Fruit fly (Drosophila melanogaster) whole organism, wandering third instar larva: ENCODE results near the gene Jhbp1.

ENCODE experiments used
- Myc ChIP-seq: fragments of >200 bp; optimal IDR thresholded peaks from 2 replicates; lab custom pipeline; 2017
- dl ChIP-seq, 2 experiments: fragments of 175-275, 200-275 bp in 1 of 2; fragments of 200-275 bp in 1 of 2; sonication (Bioruptor generic); optimal IDR thresholded peaks; lab custom pipeline; 2018; ENCODE audit warnings: mild to moderate bottlenecking in 2 of 2, missing biosample characterization in 2 of 2, missing genetic modification characterization in 2 of 2, moderate library complexity in 2 of 2; ENCODE audit not compliant: partially characterized antibody in 2 of 2, insufficient read depth in 1 of 2
- ey ChIP-seq: fragments of 200-800 bp; sonication (Bioruptor generic); optimal IDR thresholded peaks from 2 replicates; lab custom pipeline; 2016; ENCODE audit warnings: missing biosample characterization, missing genetic modification characterization
- foxo ChIP-seq, 2 experiments: fragments of 200-800 bp; sonication (Bioruptor generic); optimal IDR thresholded peaks; 2 replicates in 1 of 2; 3 replicates in 1 of 2; lab custom pipeline; 2016 to 2017; ENCODE audit warnings: missing biosample characterization in 2 of 2, missing genetic modification characterization in 2 of 2
- psq ChIP-seq: fragments of 200-800 bp; sonication (Bioruptor generic); optimal IDR thresholded peaks from 3 replicates; lab custom pipeline; 2017; ENCODE audit warnings: missing biosample characterization, mild to moderate bottlenecking, missing genetic modification characterization, moderate library complexity
- woc ChIP-seq: sonication (Bioruptor generic); optimal IDR thresholded peaks from 2 replicates; lab custom pipeline; 2016; ENCODE audit warnings: missing biosample characterization, mild to moderate bottlenecking, missing genetic modification characterization

DNA sequence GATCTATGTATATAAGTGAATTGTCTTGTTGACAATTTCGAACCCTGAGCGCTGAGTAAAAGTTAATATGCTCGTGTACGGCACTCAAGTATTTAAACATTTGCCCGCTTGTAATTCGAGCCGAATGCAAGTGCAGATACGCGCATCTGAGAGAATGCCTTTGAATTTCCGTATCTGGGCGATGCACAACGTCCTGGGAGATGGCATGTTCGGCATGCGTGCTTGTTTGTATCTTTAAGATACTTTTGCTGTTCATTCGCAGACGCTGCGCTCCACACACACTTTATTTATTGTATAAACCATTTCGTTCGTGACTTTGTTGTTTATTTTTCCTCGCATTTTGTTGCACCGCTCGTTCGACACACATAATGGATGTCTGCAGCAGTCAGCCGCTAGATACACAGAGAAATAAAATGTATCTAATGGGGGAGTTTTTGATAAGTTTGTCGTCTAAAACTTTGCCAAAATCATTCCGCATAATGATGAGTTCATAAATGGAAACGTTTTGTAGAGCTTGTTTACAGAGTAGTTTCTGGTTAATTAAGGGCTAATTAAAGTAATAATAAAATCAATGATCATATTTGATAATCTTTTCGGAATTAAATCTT, 8.6 kb downstream of the Jhbp1 start:
- TF ChIP-seq psq (no peak), woc (GFP tag; lab: Kevin White, UChicago) (no peak), dl (GFP tag; optimal IDR thresholded peaks at IDR 0.05; lab: Kevin White, UChicago; ENCODE audit: insufficient read depth in 1 of 2, partially characterized antibody in 2 of 2) (no peak), foxo (GFP tag; optimal IDR thresholded peaks at IDR 0.05; lab: Kevin White, UChicago) (no peak), Myc (lab: Kevin White, UChicago) (no peak), ey (GFP tag; lab: Kevin White, UChicago) (no peak)
